Worm (Caenorhabditis elegans) whole organism, mixed stage, embryonic: ENCODE results near the gene mrps-33.

ENCODE experiments used
- bed-3 ChIP-seq: fragments of 200-800 bp; sonication (Bioruptor generic); optimal IDR thresholded peaks from 3 replicates; lab custom pipeline; 2018; ENCODE audit warnings: mild to moderate bottlenecking, missing genetic modification characterization, moderate library complexity, missing compliant biosample characterization
- blmp-1 ChIP-seq: fragments of 150-350 bp; optimal IDR thresholded peaks from 2 replicates; lab custom pipeline; 2014; ENCODE audit warnings: missing biosample characterization, missing genetic modification characterization
- ces-1 ChIP-seq: fragments of 150-350 bp; optimal IDR thresholded peaks from 2 replicates; lab custom pipeline; 2014; ENCODE audit warnings: missing biosample characterization, missing genetic modification reagents, missing genetic modification characterization
- nhr-12 ChIP-seq: fragments of 150-350 bp; optimal IDR thresholded peaks from 2 replicates; lab custom pipeline; 2014; ENCODE audit warnings: missing biosample characterization, missing genetic modification characterization
- pha-4 ChIP-seq: fragments of 150-350 bp; optimal IDR thresholded peaks from 2 replicates; lab custom pipeline; 2018; ENCODE audit warnings: missing biosample characterization, missing genetic modification reagents, missing genetic modification characterization
- unc-39 ChIP-seq: fragments of 150-350 bp; optimal IDR thresholded peaks from 2 replicates; lab custom pipeline; 2014; ENCODE audit warnings: missing biosample characterization, missing genetic modification characterization
- ztf-11 ChIP-seq: fragments of 150-350 bp; optimal IDR thresholded peaks from 2 replicates; lab custom pipeline; 2014; ENCODE audit warnings: missing biosample characterization, missing genetic modification characterization

DNA sequence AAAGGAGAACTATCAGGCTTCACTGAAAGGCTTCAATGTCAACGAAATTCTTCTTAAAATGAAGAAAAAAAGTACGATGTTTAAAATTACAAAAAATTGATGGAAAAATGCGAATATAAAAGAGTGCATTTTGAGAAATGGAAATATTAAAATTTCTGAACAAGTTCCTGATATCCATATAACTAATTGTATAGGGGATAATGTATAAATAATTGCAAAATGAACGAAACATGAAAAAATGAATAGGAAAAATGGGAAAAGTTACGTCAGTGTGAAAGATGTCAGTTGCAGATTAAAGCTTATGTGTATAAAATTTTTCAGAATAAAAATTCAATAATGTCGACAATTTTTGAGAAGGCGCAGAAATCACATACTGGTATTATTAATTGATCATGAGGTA lies 31.8 kb downstream of the mrps-33 start:
- TF ChIP-seq pha-4 (tag; lab: Kevin White, UChicago) (no peak), blmp-1 (no peak), ztf-11 (no peak), ces-1 (no peak), nhr-12 (tag; lab: Kevin White, UChicago) (no peak), bed-3 (no peak), unc-39 (no peak)
